Worm (Caenorhabditis elegans): ENCODE data around the gene T22D1.8.

DNA sequence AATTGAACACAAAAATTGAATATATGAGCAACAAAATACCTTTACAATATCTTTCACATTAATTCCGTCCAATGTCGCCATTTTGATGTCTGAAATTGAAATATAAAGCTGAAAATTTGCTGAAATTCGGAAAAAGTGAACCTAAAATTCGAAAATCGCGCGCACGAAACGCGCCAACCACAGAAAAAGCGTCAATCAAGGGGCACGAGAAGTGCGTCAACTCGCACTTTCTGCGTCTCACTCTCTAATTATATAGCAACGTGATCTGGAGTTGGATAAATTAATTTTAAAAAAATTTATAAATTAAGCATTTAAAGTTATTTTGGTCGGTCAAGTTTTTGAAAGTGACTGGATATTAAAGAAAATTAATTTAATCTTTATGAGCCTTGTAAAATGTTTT lies 13.2 kb upstream of the T22D1.8 start, which contains the start of gene ruvb-2:
- peak; percentile 82 for TF ChIP-seq grh-1 (GFP tag; IDR thresholded peaks at IDR 0.05)
- no peak for TF ChIP-seq unc-98 (GFP tag; IDR thresholded peaks at IDR 0.05)
- no peak for TF ChIP-seq unc-62 (GFP tag; optimal IDR thresholded peaks at IDR 0.05)
- TF ChIP-seq swsn-7 (tag; optimal IDR thresholded peaks at IDR 0.05): peak; percentile 90
- TF ChIP-seq pqm-1 (tag; optimal IDR thresholded peaks at IDR 0.05): no peak
- peak; percentile 89 to 92 (median 91) for TF ChIP-seq dpl-1 (GFP tag; optimal IDR thresholded peaks at IDR 0.05)
- peak; percentile 69 for TF ChIP-seq sox-4 (tag; optimal IDR thresholded peaks at IDR 0.05)
- TF ChIP-seq tlp-1 (tag; optimal IDR thresholded peaks at IDR 0.05): no peak
- peak; percentile 77 for TF ChIP-seq jun-1 (tag; optimal IDR thresholded peaks at IDR 0.05)
- TF ChIP-seq lsy-2 (tag; optimal IDR thresholded peaks at IDR 0.05): peak; percentile 92 to 94
- peak; percentile 92 for TF ChIP-seq snpc-4 (tag; optimal IDR thresholded peaks at IDR 0.05)
- peak; percentile 23 for TF ChIP-seq zag-1 (tag; optimal IDR thresholded peaks at IDR 0.05)
